Fruit fly (Drosophila melanogaster) whole organism, wandering third instar larva: Measurements from ENCODE around the gene CG42299.

Experiments used
- HLH106 ChIP-seq: fragments of 200-800 bp; optimal IDR thresholded peaks from 3 replicates; lab custom pipeline; 2019; ENCODE audit warnings: missing biosample characterization, mild to moderate bottlenecking, missing genetic modification characterization, moderate library complexity
- Rel ChIP-seq, 2 experiments: fragments of 200-800 bp; sonication (Bioruptor generic) in 1 of 2; optimal IDR thresholded peaks; 2 replicates in 1 of 2; 3 replicates in 1 of 2; lab custom pipeline; 2016 to 2019; ENCODE audit warnings: mild to moderate bottlenecking in 2 of 2, missing biosample characterization in 2 of 2, missing genetic modification characterization in 2 of 2, moderate library complexity in 1 of 2
- Sp1 ChIP-seq: fragments of 200-800 bp; sonication (Bioruptor generic); optimal IDR thresholded peaks from 3 replicates; lab custom pipeline; 2019; ENCODE audit warnings: missing biosample characterization, mild to moderate bottlenecking, missing genetic modification characterization, moderate library complexity

CG42299 gene

DNA sequence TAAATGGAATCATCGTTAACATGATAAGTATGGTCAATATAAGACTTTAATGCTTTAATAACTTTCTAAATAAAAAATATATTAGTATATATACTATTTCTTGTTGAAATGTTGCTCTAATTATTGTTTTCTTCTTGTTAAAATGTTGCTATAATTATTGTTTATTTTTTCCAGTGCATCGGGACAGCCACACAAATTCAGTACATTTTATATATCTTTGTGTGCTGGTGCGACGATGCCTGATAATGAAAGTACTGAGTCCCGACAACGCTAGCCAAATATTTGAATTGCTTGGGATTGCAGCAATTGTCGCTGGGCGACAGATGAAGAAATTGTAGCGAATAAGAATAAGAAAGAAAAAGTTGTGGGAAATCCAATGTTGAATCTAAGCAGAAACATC is 46.3 kb downstream of the CG42299 start:
- no peak for TF ChIP-seq Rel (GFP tag; optimal IDR thresholded peaks at IDR 0.05; lab: Kevin White, UChicago)
- no peak for TF ChIP-seq Rel (tag; optimal IDR thresholded peaks at IDR 0.05; lab: Kevin White, UChicago)
- TF ChIP-seq HLH106, result peak; percentile 38
- peak; percentile 1 for TF ChIP-seq Sp1 (GFP tag; lab: Kevin White, UChicago)
- TF ChIP-seq, all 38 proteins: peak for 2
